Worm (Caenorhabditis elegans): Measurements from ENCODE around the gene str-94.

Gene str-94

ce11 chrV:9287460-9287859 lies 38.4 kb upstream of the str-94 start, which contains the start of gene lron-2:
TSS of gene lron-2 (minus strand) at chrV:9287560.
- TF ChIP-seq saeg-2 (GFP tag; IDR thresholded peaks at IDR 0.05) (no peak), mxl-2 (GFP tag; conservative IDR thresholded peaks at IDR 0.05) (no peak), F49E8.2 (tag; optimal IDR thresholded peaks at IDR 0.05; ENCODE audit: borderline replicate concordance) (no peak), unc-130 (GFP tag; optimal IDR thresholded peaks at IDR 0.05) (no peak), nhr-102 (tag; optimal IDR thresholded peaks at IDR 0.05) (no peak), ceh-28 (tag; optimal IDR thresholded peaks at IDR 0.05) (no peak), daf-8 (GFP tag; IDR thresholded peaks at IDR 0.05) (no peak), nhr-25 (tag; optimal IDR thresholded peaks at IDR 0.05; ENCODE audit: borderline replicate concordance, insufficient read depth) (no peak), nhr-77 (tag; optimal IDR thresholded peaks at IDR 0.05) (no peak), egl-27 (tag; optimal IDR thresholded peaks at IDR 0.05) (no peak), ZK337.2 (GFP tag; IDR thresholded peaks at IDR 0.05) (no peak), daf-19 (GFP tag; conservative IDR thresholded peaks at IDR 0.05) (no peak), aha-1 (tag) (no peak), spr-1 (tag; optimal IDR thresholded peaks at IDR 0.05) (no peak), ceh-82 (tag; optimal IDR thresholded peaks at IDR 0.05) (no peak), duxl-1 (tag; optimal IDR thresholded peaks at IDR 0.05; ENCODE audit: poor library complexity) (no peak)

ce11 chrV:9283452-9283851 lies 34.3 kb upstream of the str-94 start:
- no peak for TF ChIP-seq dmd-6 (GFP tag; IDR thresholded peaks at IDR 0.05)
- TF ChIP-seq vab-7 (GFP tag; IDR thresholded peaks at IDR 0.05), result no peak
- TF ChIP-seq lin-29 (GFP tag; IDR thresholded peaks at IDR 0.05), result no peak
- TF ChIP-seq zip-11 (GFP tag; IDR thresholded peaks at IDR 0.05), result no peak
- no peak for TF ChIP-seq dmd-9 (GFP tag; IDR thresholded peaks at IDR 0.05)
- no peak for TF ChIP-seq daf-16 (GFP tag; optimal IDR thresholded peaks at IDR 0.05)
- no peak for TF ChIP-seq daf-16 (tag; optimal IDR thresholded peaks at IDR 0.05)
- TF ChIP-seq hmg-1.1 (GFP tag; IDR thresholded peaks at IDR 0.05), result no peak
- no peak for TF ChIP-seq snpc-1.2 (GFP tag; IDR thresholded peaks at IDR 0.05)
- no peak for TF ChIP-seq dmd-8 (GFP tag; IDR thresholded peaks at IDR 0.05)
- no peak for TF ChIP-seq fos-1 (tag; optimal IDR thresholded peaks at IDR 0.05)
- no peak for TF ChIP-seq dpl-1 (GFP tag; optimal IDR thresholded peaks at IDR 0.05)
- TF ChIP-seq Y105C5A.15 (GFP tag; IDR thresholded peaks at IDR 0.05), result no peak

- TF ChIP-seq ceh-82 (tag; optimal IDR thresholded peaks at IDR 0.05), result no peak
- TF ChIP-seq nhr-25 (tag; optimal IDR thresholded peaks at IDR 0.05; ENCODE audit: borderline replicate concordance, insufficient read depth), result no peak
- TF ChIP-seq nhr-76 (tag; optimal IDR thresholded peaks at IDR 0.05), result no peak
- no peak for TF ChIP-seq ZK546.5 (tag; optimal IDR thresholded peaks at IDR 0.05)
- TF ChIP-seq spr-1 (tag; optimal IDR thresholded peaks at IDR 0.05), result no peak
- no peak for TF ChIP-seq R02D3.7 (tag; optimal IDR thresholded peaks at IDR 0.05)
- TF ChIP-seq egl-27 (tag; optimal IDR thresholded peaks at IDR 0.05), result no peak
- no peak for TF ChIP-seq aha-1 (tag)
- no peak for TF ChIP-seq lin-13 (GFP tag; optimal IDR thresholded peaks at IDR 0.05)
- no peak for TF ChIP-seq mdl-1 (tag; optimal IDR thresholded peaks at IDR 0.05)
- TF ChIP-seq zip-2 (tag; optimal IDR thresholded peaks at IDR 0.05), result no peak
- TF ChIP-seq arid-1 (GFP tag; conservative IDR thresholded peaks at IDR 0.05), result no peak
- no peak for TF ChIP-seq unc-62 (GFP tag; optimal IDR thresholded peaks at IDR 0.05 in 1 of 2)
- no peak for TF ChIP-seq unc-62 (tag; optimal IDR thresholded peaks at IDR 0.05)
- TF ChIP-seq set-16 (GFP tag; IDR thresholded peaks at IDR 0.05), result no peak
- TF ChIP-seq spr-3 (GFP tag; optimal IDR thresholded peaks at IDR 0.05), result no peak
- no peak for TF ChIP-seq zfp-2 (tag; optimal IDR thresholded peaks at IDR 0.05)
- TF ChIP-seq nhr-102 (tag; optimal IDR thresholded peaks at IDR 0.05), result no peak
- no peak for TF ChIP-seq Y5F2A.4 (GFP tag; optimal IDR thresholded peaks at IDR 0.05)
- no peak for TF ChIP-seq duxl-1 (tag; optimal IDR thresholded peaks at IDR 0.05; ENCODE audit: poor library complexity)
- no peak for TF ChIP-seq hif-1 (tag; optimal IDR thresholded peaks at IDR 0.05)
These were observed 33.0 kb upstream of the str-94 start, which contains the start of gene hlh-10 for ce11 chrV:9282110-9282509. TSS of gene hlh-10 (minus strand) at chrV:9282210.
